Worm (Caenorhabditis elegans): ENCODE data around the gene pacl-1.

pacl-1 gene

DNA sequence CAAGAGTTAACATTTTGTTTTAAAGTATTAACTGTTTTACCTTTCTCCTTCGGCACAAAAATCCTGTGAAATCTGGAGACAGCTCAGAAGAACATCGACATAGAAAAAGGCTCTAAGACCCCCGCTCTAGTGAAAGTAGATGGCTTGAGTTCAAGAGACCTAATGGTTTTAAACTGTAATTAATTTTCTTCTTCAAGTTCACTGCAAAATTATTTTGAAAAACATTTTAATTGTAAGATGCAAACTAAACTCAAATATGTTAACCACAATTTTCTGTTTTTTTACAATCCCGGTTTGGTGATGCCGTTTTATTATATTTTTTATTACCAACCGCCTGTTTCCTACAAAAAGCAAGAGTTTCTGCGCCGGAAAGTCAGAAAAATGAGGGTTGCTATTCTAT lies 41.6 kb downstream of the pacl-1 start, which contains the start of gene clec-233:
Gene clec-233 (plus strand): TSS at position 301 of the 400 bp plus-strand sequence.
- TF ChIP-seq ZK546.5 (tag; optimal IDR thresholded peaks at IDR 0.05): no peak
- TF ChIP-seq dpl-1 (GFP tag; optimal IDR thresholded peaks at IDR 0.05): no peak
- no peak for TF ChIP-seq nhr-111 (GFP tag; optimal IDR thresholded peaks at IDR 0.05)
- no peak for TF ChIP-seq skn-1 (tag; optimal IDR thresholded peaks at IDR 0.05)
- TF ChIP-seq spr-3 (GFP tag; optimal IDR thresholded peaks at IDR 0.05): no peak

DNA sequence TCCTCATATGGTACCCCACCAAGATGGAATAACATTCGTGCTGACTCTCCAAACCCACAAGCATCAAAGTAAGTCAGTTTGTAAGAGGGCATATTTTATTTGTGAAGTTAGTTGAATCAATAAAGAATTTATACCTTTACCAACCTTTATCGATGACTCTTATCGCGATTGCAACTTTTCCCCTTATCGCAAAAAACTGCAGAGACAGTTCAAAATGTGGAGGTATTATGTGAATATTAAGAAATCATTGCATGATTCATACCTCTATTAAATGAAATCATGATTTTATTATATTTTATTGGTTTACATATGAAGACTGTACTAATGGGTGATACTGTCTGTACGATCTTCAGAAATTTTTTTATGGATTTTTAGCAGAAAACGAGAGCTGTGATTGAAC lies 43.1 kb downstream of the pacl-1 start, which contains the start of gene gst-22:
Gene gst-22 (minus strand): TSS at position 103 of the 400 bp plus-strand sequence.
- TF ChIP-seq php-3 (GFP tag; IDR thresholded peaks at IDR 0.05) (peak; percentile 87), tra-1 (GFP tag; IDR thresholded peaks at IDR 0.05) (no peak), dmd-6 (GFP tag; IDR thresholded peaks at IDR 0.05) (peak; percentile 82), ceh-62 (tag; optimal IDR thresholded peaks at IDR 0.05) (no peak), nhr-28 (tag; optimal IDR thresholded peaks at IDR 0.05) (peak; percentile 44), nhr-11 (tag; optimal IDR thresholded peaks at IDR 0.05) (no peak), hlh-11 (tag; optimal IDR thresholded peaks at IDR 0.05) (peak; percentile 24), pqm-1 (tag; optimal IDR thresholded peaks at IDR 0.05) (peak; percentile 82)

DNA sequence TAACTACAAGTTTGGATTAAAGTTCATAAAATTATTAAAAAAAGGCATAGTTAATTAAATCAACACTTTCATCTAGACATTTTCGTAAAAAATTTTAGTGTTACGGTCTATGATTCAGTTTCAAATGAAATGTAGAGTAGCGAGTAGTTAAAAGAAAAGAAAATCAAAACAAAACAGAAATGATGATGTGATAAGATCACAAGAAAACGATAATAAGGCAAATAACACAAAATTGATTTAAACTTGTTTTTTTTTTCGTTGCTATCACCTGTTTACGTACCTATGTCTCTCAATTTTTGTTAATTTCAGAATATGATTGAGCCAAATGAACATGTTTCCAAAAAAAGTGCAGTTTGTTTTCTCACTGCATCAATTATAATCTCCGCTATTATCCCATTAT lies 45.4 kb downstream of the pacl-1 start, which contains the start of the genes F21H7.2 and F21H7.12:
Gene F21H7.2 (minus strand): TSS at position 101 of the 400 bp plus-strand sequence.
Gene F21H7.12 (plus strand): TSS at position 270 of the 400 bp plus-strand sequence.
- TF ChIP-seq aly-2 (tag; optimal IDR thresholded peaks at IDR 0.05) (no peak), nhr-111 (GFP tag; optimal IDR thresholded peaks at IDR 0.05) (no peak), nhr-76 (tag; optimal IDR thresholded peaks at IDR 0.05) (no peak), ama-1 (optimal IDR thresholded peaks at IDR 0.05) (no peak), fkh-10 (GFP tag; optimal IDR thresholded peaks at IDR 0.05) (no peak), ztf-7 (tag; optimal IDR thresholded peaks at IDR 0.05) (no peak), ZK337.2 (GFP tag; IDR thresholded peaks at IDR 0.05) (no peak), ctbp-1 (GFP tag; IDR thresholded peaks at IDR 0.05) (no peak), lin-29 (GFP tag; IDR thresholded peaks at IDR 0.05) (no peak), D1046.2 (GFP tag; IDR thresholded peaks at IDR 0.05) (no peak), lin-1 (GFP tag; IDR thresholded peaks at IDR 0.05) (no peak), spr-1 (tag; optimal IDR thresholded peaks at IDR 0.05) (no peak), zag-1 (tag; optimal IDR thresholded peaks at IDR 0.05) (no peak), T26A8.4 (GFP tag; IDR thresholded peaks at IDR 0.05) (no peak), F37D6.2 (tag; optimal IDR thresholded peaks at IDR 0.05) (no peak), egl-43 (GFP tag; IDR thresholded peaks at IDR 0.05) (no peak), F49E8.2 (tag; optimal IDR thresholded peaks at IDR 0.05; ENCODE audit: borderline replicate concordance) (no peak), gei-8 (GFP tag; optimal IDR thresholded peaks at IDR 0.05) (no peak), hmg-1.1 (GFP tag; IDR thresholded peaks at IDR 0.05) (no peak)

DNA sequence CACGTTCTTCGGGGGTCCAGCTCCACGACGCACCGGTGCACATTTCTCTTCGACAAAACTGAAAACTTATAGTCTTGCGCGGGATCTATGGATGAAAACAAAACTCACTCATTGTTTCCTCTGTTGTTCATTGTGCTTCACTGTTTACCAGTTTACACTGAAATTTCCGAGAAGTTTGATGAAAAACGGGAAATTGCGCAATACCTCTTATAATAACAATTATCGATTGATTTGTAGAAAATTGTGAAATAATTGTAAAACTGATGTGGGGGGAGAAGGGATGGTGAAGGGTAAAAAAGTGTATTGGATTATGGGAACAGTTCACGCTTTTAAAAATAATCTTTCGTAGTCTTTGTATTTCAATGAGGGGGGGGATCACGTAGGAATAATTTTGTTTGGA lies 45.8 kb downstream of the pacl-1 start:
- TF ChIP-seq jun-1 (tag; optimal IDR thresholded peaks at IDR 0.05) (no peak), aly-2 (tag; optimal IDR thresholded peaks at IDR 0.05) (no peak), daf-19 (GFP tag; conservative IDR thresholded peaks at IDR 0.05) (no peak), unc-130 (GFP tag; optimal IDR thresholded peaks at IDR 0.05) (no peak), unc-62 (GFP tag; optimal IDR thresholded peaks at IDR 0.05 in 1 of 2) (peak in 1 of 2 experiments; percentile 97), unc-62 (tag; optimal IDR thresholded peaks at IDR 0.05) (no peak), R02D3.7 (tag; optimal IDR thresholded peaks at IDR 0.05) (no peak), ZK546.5 (tag; optimal IDR thresholded peaks at IDR 0.05) (no peak)

DNA sequence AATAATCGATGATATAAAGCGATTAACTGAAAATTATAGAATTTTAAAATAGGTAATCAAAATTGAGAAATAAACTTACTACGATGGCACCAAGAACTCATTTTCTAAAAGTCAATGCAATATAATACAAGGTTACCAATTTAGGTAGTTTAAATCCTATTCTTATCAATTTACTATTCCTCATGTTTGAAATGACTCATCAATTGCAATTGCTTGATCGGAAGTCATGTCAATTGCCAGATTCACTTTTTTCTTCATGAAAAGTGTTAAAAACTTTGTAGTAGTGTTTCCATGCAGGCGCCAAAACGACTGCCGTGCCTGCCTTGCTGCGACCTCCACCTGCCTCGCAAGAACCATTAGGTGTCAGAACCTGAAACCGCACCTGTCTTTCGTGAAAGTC lies 48.7 kb downstream of the pacl-1 start, which contains the start of gene F11A5.13:
Gene F11A5.13 (minus strand): TSS at position 101 of the 400 bp plus-strand sequence.
- no peak for TF ChIP-seq lim-7 (GFP tag; IDR thresholded peaks at IDR 0.05)
